Worm (Caenorhabditis elegans): Measurements from ENCODE around the gene ZK1248.15.

The ZK1248.15 gene

DNA sequence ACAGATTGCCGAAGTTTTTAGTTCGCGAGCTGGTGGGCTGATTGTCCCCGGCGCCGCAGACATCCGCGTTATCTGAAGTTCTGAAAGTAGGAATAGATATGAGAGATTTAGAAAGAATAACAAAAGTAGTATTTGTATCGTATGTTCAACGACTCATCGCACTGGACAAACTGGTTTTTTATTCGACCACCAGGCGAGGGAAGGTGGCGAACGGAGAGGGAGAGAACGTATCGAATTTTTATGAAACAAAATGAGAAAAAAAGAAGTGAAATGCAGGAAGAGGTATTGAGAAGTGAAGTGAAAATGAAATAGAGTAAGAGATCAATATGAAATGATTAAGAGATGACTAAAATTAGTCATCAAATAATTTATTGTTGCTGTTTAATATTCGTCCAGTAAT, 11.0 kb downstream of the ZK1248.15 start, which contains the start of gene tbc-2:
Gene tbc-2 (minus strand): TSS at position 80 of the 400 bp plus-strand sequence.
- TF ChIP-seq nhr-28 (tag; optimal IDR thresholded peaks at IDR 0.05) (peak; percentile 36), D1046.2 (GFP tag; IDR thresholded peaks at IDR 0.05) (no peak), hlh-11 (tag; optimal IDR thresholded peaks at IDR 0.05) (no peak), unc-62 (GFP tag; optimal IDR thresholded peaks at IDR 0.05 in 1 of 2) (peak in 1 of 2 experiments; percentile 51), unc-62 (tag; optimal IDR thresholded peaks at IDR 0.05) (no peak)

DNA sequence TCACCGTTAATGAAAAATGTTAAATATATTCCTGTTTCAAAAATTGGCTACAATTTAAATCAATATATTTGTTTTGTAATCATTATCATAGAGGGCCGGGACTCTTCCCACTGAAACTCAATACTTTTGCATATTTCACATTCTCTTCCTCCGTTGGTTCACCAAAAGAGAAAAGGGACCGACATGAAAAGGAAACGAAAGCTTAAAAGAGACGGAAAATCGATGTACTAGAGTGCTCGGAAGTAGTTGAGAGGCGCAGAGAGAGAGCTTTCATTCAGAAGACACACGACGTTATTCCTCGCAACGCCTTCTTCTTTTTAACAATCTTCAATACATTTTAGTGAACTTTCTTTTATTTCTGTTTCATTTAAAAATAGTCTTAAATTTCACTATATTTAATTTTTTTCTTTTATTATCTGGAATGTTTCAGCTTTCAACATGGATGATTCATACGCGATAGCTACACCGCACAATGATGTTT, 18.0 kb downstream of the ZK1248.15 start, which contains the start of gene ehs-1:
Gene ehs-1 (plus strand): TSS at position 431 of the 481 bp plus-strand sequence.
- TF ChIP-seq ctbp-1 (GFP tag; IDR thresholded peaks at IDR 0.05) (0 out of 2 replicates have a peak, but pooled peaks have one; percentile 10), dve-1 (tag; optimal IDR thresholded peaks at IDR 0.05; ENCODE audit: insufficient read depth) (no peak), madf-5 (GFP tag; IDR thresholded peaks at IDR 0.05) (no peak), sdz-12 (GFP tag; optimal IDR thresholded peaks at IDR 0.05) (no peak), lsy-2 (tag; optimal IDR thresholded peaks at IDR 0.05) (peak in 1 of 2 experiments; percentile 19), saeg-2 (GFP tag; IDR thresholded peaks at IDR 0.05) (no peak), ceh-82 (tag; optimal IDR thresholded peaks at IDR 0.05) (no peak), unc-130 (GFP tag; optimal IDR thresholded peaks at IDR 0.05) (no peak), pqm-1 (tag; optimal IDR thresholded peaks at IDR 0.05) (no peak), dpl-1 (GFP tag; optimal IDR thresholded peaks at IDR 0.05) (peak; percentile 2)

DNA sequence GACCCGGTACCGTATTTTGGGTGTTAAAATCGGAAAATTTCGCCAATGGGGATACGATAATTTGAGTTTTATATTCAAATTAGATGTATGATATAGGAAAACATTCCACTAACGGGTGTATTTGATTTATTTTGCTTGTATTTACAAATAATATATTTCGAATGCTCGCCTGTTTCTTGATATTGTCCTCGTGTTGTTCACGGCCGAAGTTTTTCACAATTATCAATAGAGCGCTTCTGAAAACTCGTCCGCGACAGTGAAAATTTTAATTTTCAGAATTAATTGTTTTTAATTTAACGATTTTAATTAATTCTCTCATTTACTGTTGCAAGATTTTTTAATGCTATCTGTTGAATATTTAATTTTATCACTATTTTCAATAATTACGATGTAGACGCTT, 18.7 kb downstream of the ZK1248.15 start:
- TF ChIP-seq nhr-28 (tag; optimal IDR thresholded peaks at IDR 0.05) (peak; percentile 22), lin-13 (GFP tag; optimal IDR thresholded peaks at IDR 0.05) (no peak), ztf-11 (tag; optimal IDR thresholded peaks at IDR 0.05) (no peak), fkh-10 (GFP tag; optimal IDR thresholded peaks at IDR 0.05) (no peak), madf-9 (GFP tag; conservative IDR thresholded peaks at IDR 0.05) (peak; percentile 47; the same call in 1 of the 2 replicates), F26F4.8 (GFP tag; conservative IDR thresholded peaks at IDR 0.05) (no peak), hif-1 (tag; optimal IDR thresholded peaks at IDR 0.05) (peak in 1 of 2 experiments; percentile 54), snpc-4 (tag; optimal IDR thresholded peaks at IDR 0.05) (no peak), lin-38 (GFP tag; IDR thresholded peaks at IDR 0.05) (peak; percentile 90), aha-1 (tag) (peak; percentile 30), dmd-6 (GFP tag; IDR thresholded peaks at IDR 0.05) (peak; percentile 34), nhr-6 (tag; optimal IDR thresholded peaks at IDR 0.05) (no peak), pqm-1 (tag; optimal IDR thresholded peaks at IDR 0.05) (no peak), Y48G9A.11 (GFP tag; IDR thresholded peaks at IDR 0.05) (peak; percentile 25; the same call in 1 of the 2 replicates), dpl-1 (GFP tag; optimal IDR thresholded peaks at IDR 0.05) (peak; percentile 24), aly-2 (tag; optimal IDR thresholded peaks at IDR 0.05) (no peak), ceh-28 (tag; optimal IDR thresholded peaks at IDR 0.05) (no peak), T20F7.1 (GFP tag; optimal IDR thresholded peaks at IDR 0.05) (no peak), spr-1 (tag; optimal IDR thresholded peaks at IDR 0.05) (no peak), hlh-30 (tag; optimal IDR thresholded peaks at IDR 0.05; ENCODE audit: insufficient read depth) (no peak), ZK337.2 (GFP tag; IDR thresholded peaks at IDR 0.05) (0 out of 2 replicates have a peak, but pooled peaks have one; percentile 62), lin-39 (tag; optimal IDR thresholded peaks at IDR 0.05) (no peak), lin-1 (GFP tag; IDR thresholded peaks at IDR 0.05) (no peak), nhr-48 (tag; optimal IDR thresholded peaks at IDR 0.05) (no peak), tra-1 (GFP tag; IDR thresholded peaks at IDR 0.05) (0 out of 2 replicates have a peak, but pooled peaks have one; percentile 21), daf-12 (tag; optimal IDR thresholded peaks at IDR 0.05) (no peak), unc-130 (GFP tag; optimal IDR thresholded peaks at IDR 0.05) (peak; percentile 91), nhr-77 (tag; optimal IDR thresholded peaks at IDR 0.05) (no peak), snpc-1.2 (GFP tag; IDR thresholded peaks at IDR 0.05) (0 out of 2 replicates have a peak, but pooled peaks have one; percentile 9), F37D6.2 (tag; optimal IDR thresholded peaks at IDR 0.05) (no peak), unc-39 (tag; optimal IDR thresholded peaks at IDR 0.05) (no peak), ceh-32 (tag; optimal IDR thresholded peaks at IDR 0.05; ENCODE audit: poor library complexity) (no peak), mes-2 (tag; optimal IDR thresholded peaks at IDR 0.05; ENCODE audit: poor library complexity, severe bottlenecking) (peak; percentile 97), zfp-2 (tag; optimal IDR thresholded peaks at IDR 0.05) (no peak), lim-7 (GFP tag; IDR thresholded peaks at IDR 0.05) (no peak), vab-7 (GFP tag; IDR thresholded peaks at IDR 0.05) (0 out of 2 replicates have a peak, but pooled peaks have one; percentile 23)

Data from whole organism, L4 larva.